Fruit fly (Drosophila melanogaster): ENCODE data around the gene wntD.

The wntD gene

dm6 chr3R:13264061-13264661 lies 28.8 kb downstream of the wntD start, which contains the start of gene Ravus (continued):
- TF ChIP-seq CG1602 (GFP tag; optimal IDR thresholded peaks at IDR 0.05) (peak; percentile 35), CG8478 (optimal IDR thresholded peaks at IDR 0.05) (no peak), pros (GFP tag; optimal IDR thresholded peaks at IDR 0.05) (no peak), kay (GFP tag; optimal IDR thresholded peaks at IDR 0.05) (no peak), Mes4 (GFP tag; optimal IDR thresholded peaks at IDR 0.05) (peak; percentile 9), CG17802 (tag; optimal IDR thresholded peaks at IDR 0.05) (peak; percentile 4), Scr (GFP tag; IDR thresholded peaks at IDR 0.05; ENCODE audit: partially characterized antibody) (no peak), CG2712 (tag; optimal IDR thresholded peaks at IDR 0.05) (peak; percentile 67), CG4404 (GFP tag; IDR thresholded peaks at IDR 0.05) (peak; percentile 52), CG15514 (GFP tag; optimal IDR thresholded peaks at IDR 0.05) (peak; percentile 59), seq (GFP tag; IDR thresholded peaks at IDR 0.05) (no peak), Eip74EF (GFP tag; optimal IDR thresholded peaks at IDR 0.05) (no peak), lbe (GFP tag; optimal IDR thresholded peaks at IDR 0.05) (peak; percentile 4), CG17186 (GFP tag; optimal IDR thresholded peaks at IDR 0.05) (peak; percentile 15), crp (GFP tag; optimal IDR thresholded peaks at IDR 0.05) (peak in 1 of 2 experiments; percentile 35), Dref (GFP tag; IDR thresholded peaks at IDR 0.05) (no peak), CG15479 (GFP tag; optimal IDR thresholded peaks at IDR 0.05) (no peak), Ssrp (tag; optimal IDR thresholded peaks at IDR 0.05) (peak; percentile 40), slp2 (GFP tag; optimal IDR thresholded peaks at IDR 0.05) (peak; percentile 28), pita (GFP tag; optimal IDR thresholded peaks at IDR 0.05) (no peak), CG17829 (tag; optimal IDR thresholded peaks at IDR 0.05) (peak; percentile 58), maf-S (GFP tag; optimal IDR thresholded peaks at IDR 0.05) (peak; percentile 0), Rx (GFP tag; IDR thresholded peaks at IDR 0.05) (no peak), CG1647 (GFP tag; optimal IDR thresholded peaks at IDR 0.05) (peak; percentile 34), pho (GFP tag; optimal IDR thresholded peaks at IDR 0.05) (peak; percentile 56), prd (optimal IDR thresholded peaks at IDR 0.05) (no peak), prd (GFP tag; IDR thresholded peaks at IDR 0.05) (peak; percentile 58; the same call in 2 of the 3 replicates), CG17912 (GFP tag; optimal IDR thresholded peaks at IDR 0.05) (no peak), CG11504 (tag; optimal IDR thresholded peaks at IDR 0.05) (no peak), Stat92E (GFP tag; optimal IDR thresholded peaks at IDR 0.05) (peak in 1 of 3 experiments; percentile 26), CG42726 (GFP tag; IDR thresholded peaks at IDR 0.05; ENCODE audit: partially characterized antibody) (no peak), Oaz (GFP tag; IDR thresholded peaks at IDR 0.05) (no peak), Dip2 (GFP tag; IDR thresholded peaks at IDR 0.05) (no peak), H15 (GFP tag; IDR thresholded peaks at IDR 0.05) (0 out of 3 replicates have a peak, but pooled peaks have one; percentile 2), CG18764 (GFP tag; optimal IDR thresholded peaks at IDR 0.05) (no peak), ranshi (GFP tag; IDR thresholded peaks at IDR 0.05) (peak; percentile 26; the same call in 1 of the 2 replicates), CG8388 (GFP tag; optimal IDR thresholded peaks at IDR 0.05) (peak; percentile 12), CG14441 (GFP tag; IDR thresholded peaks at IDR 0.05) (no peak), fd3F (GFP tag; optimal IDR thresholded peaks at IDR 0.05) (no peak), her (GFP tag; optimal IDR thresholded peaks at IDR 0.05) (no peak), Med (GFP tag) (peak; percentile 87), knrl (GFP tag; IDR thresholded peaks at IDR 0.05; ENCODE audit: partially characterized antibody) (peak; percentile 45; the same call in 1 of the 3 replicates), CG13287 (GFP tag; IDR thresholded peaks at IDR 0.05; ENCODE audit: partially characterized antibody) (no peak), Tbp (GFP tag; optimal IDR thresholded peaks at IDR 0.05) (no peak), CG3847 (GFP tag; IDR thresholded peaks at IDR 0.05) (peak; percentile 67), CG11695 (GFP tag; IDR thresholded peaks at IDR 0.05) (no peak), CG2116 (GFP tag; optimal IDR thresholded peaks at IDR 0.05) (peak; percentile 83), CG4854 (GFP tag; optimal IDR thresholded peaks at IDR 0.05) (peak; percentile 28), fd96Cb (tag; optimal IDR thresholded peaks at IDR 0.05) (peak; percentile 21), Fer3 (tag; optimal IDR thresholded peaks at IDR 0.05) (peak; percentile 60)
